Fruit fly (Drosophila melanogaster) whole organism, wandering third instar larva: ENCODE measurements around the gene CG43347.

ENCODE experiments used
- Abd-B ChIP-seq: fragments of >200 bp; optimal IDR thresholded peaks from 2 replicates; lab custom pipeline; 2017; ENCODE audit warnings: missing biosample characterization, missing genetic modification characterization
- CG9705 ChIP-seq: fragments of 200-800 bp; sonication (Bioruptor generic); optimal IDR thresholded peaks from 2 replicates; lab custom pipeline; 2018; ENCODE audit warnings: missing biosample characterization, mild to moderate bottlenecking, missing genetic modification characterization
- CrebA ChIP-seq: fragments of 200-800 bp; sonication (Bioruptor generic); optimal IDR thresholded peaks from 2 replicates; lab custom pipeline; 2016; ENCODE audit warnings: missing biosample characterization, mild to moderate bottlenecking, missing genetic modification characterization, borderline replicate concordance
- Dfd ChIP-seq: fragments of >200 bp; optimal IDR thresholded peaks from 2 replicates; lab custom pipeline; 2017; ENCODE audit warnings: missing biosample characterization, missing genetic modification characterization
- GATAd ChIP-seq: sonication (Bioruptor generic); optimal IDR thresholded peaks from 2 replicates; lab custom pipeline; 2016; ENCODE audit warnings: missing biosample characterization, missing genetic modification characterization
- HLH106 ChIP-seq: fragments of 200-800 bp; optimal IDR thresholded peaks from 3 replicates; lab custom pipeline; 2019; ENCODE audit warnings: missing biosample characterization, mild to moderate bottlenecking, missing genetic modification characterization, moderate library complexity
- Hnf4 ChIP-seq: fragments of 200-800 bp; sonication (Bioruptor generic); optimal IDR thresholded peaks from 2 replicates; lab custom pipeline; 2016; ENCODE audit warnings: missing biosample characterization, mild to moderate bottlenecking, missing genetic modification characterization
- Hr78 ChIP-seq: fragments of >200 bp; optimal IDR thresholded peaks from 2 replicates; lab custom pipeline; 2017; ENCODE audit warnings: missing biosample characterization, missing genetic modification characterization
- Hr83 ChIP-seq: fragments of 200-300 bp; sonication (Bioruptor generic); optimal IDR thresholded peaks from 2 replicates; lab custom pipeline; 2016; ENCODE audit warnings: missing biosample characterization, mild to moderate bottlenecking, missing genetic modification characterization, moderate library complexity; ENCODE audit not compliant: poor library complexity, severe bottlenecking
- Jra ChIP-seq: sonication (Bioruptor generic); optimal IDR thresholded peaks from 2 replicates; lab custom pipeline; 2016; ENCODE audit warnings: missing biosample characterization, missing genetic modification characterization
- Mio ChIP-seq: sonication (Bioruptor generic); optimal IDR thresholded peaks from 2 replicates; lab custom pipeline; 2016; ENCODE audit warnings: missing biosample characterization, missing genetic modification characterization
- N ChIP-seq: fragments of >200 bp; optimal IDR thresholded peaks from 2 replicates; lab custom pipeline; 2018; ENCODE audit warnings: missing biosample characterization, missing external identifiers, missing genetic modification characterization
- Rel ChIP-seq, 2 experiments: fragments of 200-800 bp; sonication (Bioruptor generic) in 1 of 2; optimal IDR thresholded peaks; 2 replicates in 1 of 2; 3 replicates in 1 of 2; lab custom pipeline; 2016 to 2019; ENCODE audit warnings: mild to moderate bottlenecking in 2 of 2, missing biosample characterization in 2 of 2, missing genetic modification characterization in 2 of 2, moderate library complexity in 1 of 2
- Vsx2 ChIP-seq: fragments of 200-300, 225-300 bp; sonication (Bioruptor generic); optimal IDR thresholded peaks from 2 replicates; lab custom pipeline; 2018; ENCODE audit warnings: missing biosample characterization, missing genetic modification characterization; ENCODE audit not compliant: partially characterized antibody
- br ChIP-seq: fragments of 200-800 bp; sonication (Bioruptor generic); optimal IDR thresholded peaks from 2 replicates; lab custom pipeline; 2016; ENCODE audit warnings: missing biosample characterization, missing genetic modification characterization
- dl ChIP-seq, 2 experiments: fragments of 175-275, 200-275 bp in 1 of 2; fragments of 200-275 bp in 1 of 2; sonication (Bioruptor generic); optimal IDR thresholded peaks; lab custom pipeline; 2018; ENCODE audit warnings: mild to moderate bottlenecking in 2 of 2, missing biosample characterization in 2 of 2, missing genetic modification characterization in 2 of 2, moderate library complexity in 2 of 2; ENCODE audit not compliant: partially characterized antibody in 2 of 2, insufficient read depth in 1 of 2
- dmrt93B ChIP-seq: fragments of 200-800 bp; sonication (Bioruptor generic); optimal IDR thresholded peaks from 2 replicates; lab custom pipeline; 2018; ENCODE audit warnings: missing biosample characterization, mild to moderate bottlenecking, missing genetic modification characterization
- ey ChIP-seq: fragments of 200-800 bp; sonication (Bioruptor generic); optimal IDR thresholded peaks from 2 replicates; lab custom pipeline; 2016; ENCODE audit warnings: missing biosample characterization, missing genetic modification characterization
- foxo ChIP-seq, 2 experiments: fragments of 200-800 bp; sonication (Bioruptor generic); optimal IDR thresholded peaks; 2 replicates in 1 of 2; 3 replicates in 1 of 2; lab custom pipeline; 2016 to 2017; ENCODE audit warnings: missing biosample characterization in 2 of 2, missing genetic modification characterization in 2 of 2
- fru ChIP-seq: fragments of 200-800 bp; sonication (Bioruptor generic); optimal IDR thresholded peaks from 3 replicates; lab custom pipeline; 2016; ENCODE audit warnings: missing biosample characterization, mild to moderate bottlenecking, missing genetic modification characterization
- h ChIP-seq: fragments of 200-800 bp; sonication (Bioruptor generic); optimal IDR thresholded peaks from 3 replicates; lab custom pipeline; 2016; ENCODE audit warnings: missing biosample characterization, mild to moderate bottlenecking, missing genetic modification characterization
- jim ChIP-seq: fragments of 175-275, 200-325 bp; sonication (Bioruptor generic); optimal IDR thresholded peaks from 2 replicates; lab custom pipeline; 2016; ENCODE audit warnings: missing biosample characterization, mild to moderate bottlenecking, missing genetic modification characterization
- psq ChIP-seq: fragments of 200-800 bp; sonication (Bioruptor generic); optimal IDR thresholded peaks from 3 replicates; lab custom pipeline; 2017; ENCODE audit warnings: missing biosample characterization, mild to moderate bottlenecking, missing genetic modification characterization, moderate library complexity
- rgr ChIP-seq: fragments of 200-800 bp; sonication (Bioruptor generic); optimal IDR thresholded peaks from 3 replicates; lab custom pipeline; 2016; ENCODE audit warnings: missing biosample characterization, mild to moderate bottlenecking, missing genetic modification characterization
- sv ChIP-seq: fragments of 200-800 bp; sonication (Bioruptor generic); optimal IDR thresholded peaks from 3 replicates; lab custom pipeline; 2016; ENCODE audit warnings: missing biosample characterization, missing genetic modification characterization
- tai ChIP-seq: sonication (Bioruptor generic); optimal IDR thresholded peaks from 2 replicates; lab custom pipeline; 2016; ENCODE audit warnings: missing biosample characterization, missing genetic modification characterization
- usp ChIP-seq: fragments of >200 bp; optimal IDR thresholded peaks from 2 replicates; lab custom pipeline; 2017; ENCODE audit warnings: missing biosample characterization, missing genetic modification characterization
- woc ChIP-seq: sonication (Bioruptor generic); optimal IDR thresholded peaks from 2 replicates; lab custom pipeline; 2016; ENCODE audit warnings: missing biosample characterization, mild to moderate bottlenecking, missing genetic modification characterization

CG43347 gene

DNA sequence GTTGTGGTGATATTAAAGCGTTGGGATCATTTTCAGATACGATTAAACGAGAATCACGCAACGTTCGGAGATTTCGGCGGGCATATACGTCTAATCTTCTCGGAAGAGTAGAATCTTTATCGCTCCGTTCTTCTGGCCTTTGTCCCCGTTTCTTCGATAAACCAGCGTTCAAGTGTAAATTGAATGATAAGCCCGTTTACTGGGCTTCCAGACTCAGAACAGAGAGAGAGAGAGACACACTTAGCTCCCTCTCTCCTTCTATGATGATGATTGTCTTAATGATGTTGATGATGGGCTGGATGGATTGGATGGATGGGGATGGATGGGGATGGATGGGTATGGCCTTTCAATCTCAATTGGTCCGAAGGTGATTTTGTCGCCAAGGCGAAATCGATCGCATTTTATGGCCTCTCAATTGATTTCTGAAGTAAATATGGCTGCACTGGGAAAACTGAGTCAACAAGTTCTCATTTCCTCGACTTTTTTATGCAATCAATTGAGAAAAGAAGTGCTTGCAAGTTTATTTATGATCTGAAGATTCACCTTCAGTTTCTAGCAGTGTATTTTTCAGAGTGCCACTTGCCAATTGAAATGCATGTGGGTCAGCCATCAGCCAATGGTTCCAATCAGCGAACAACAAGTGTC lies 39.4 kb downstream of the CG43347 start:
- no peak for TF ChIP-seq psq (GFP tag; lab: Kevin White, UChicago)
- TF ChIP-seq HLH106 (tag; lab: Kevin White, UChicago) = no peak
- TF ChIP-seq Dfd (GFP tag; lab: Kevin White, UChicago) = no peak
- no peak for TF ChIP-seq Abd-B (GFP tag; lab: Kevin White, UChicago)
- TF ChIP-seq tai (GFP tag; lab: Kevin White, UChicago) = no peak
- TF ChIP-seq Hr83 = no peak
- no peak for TF ChIP-seq dl (GFP tag; optimal IDR thresholded peaks at IDR 0.05; lab: Kevin White, UChicago; ENCODE audit: insufficient read depth in 1 of 2, partially characterized antibody in 2 of 2)
- no peak for TF ChIP-seq Rel (GFP tag; optimal IDR thresholded peaks at IDR 0.05; lab: Kevin White, UChicago)
- no peak for TF ChIP-seq Rel (tag; optimal IDR thresholded peaks at IDR 0.05; lab: Kevin White, UChicago)
- TF ChIP-seq N (GFP tag; lab: Kevin White, UChicago) = no peak
- TF ChIP-seq woc (GFP tag; lab: Kevin White, UChicago) = no peak

dm6 chrX:10579569-10579968 lies 40.4 kb downstream of the CG43347 start:
- TF ChIP-seq br (GFP tag; lab: Kevin White, UChicago) = no peak
- no peak for TF ChIP-seq Rel (GFP tag; optimal IDR thresholded peaks at IDR 0.05; lab: Kevin White, UChicago)
- TF ChIP-seq Rel (tag; optimal IDR thresholded peaks at IDR 0.05; lab: Kevin White, UChicago) = peak; percentile 53

DNA sequence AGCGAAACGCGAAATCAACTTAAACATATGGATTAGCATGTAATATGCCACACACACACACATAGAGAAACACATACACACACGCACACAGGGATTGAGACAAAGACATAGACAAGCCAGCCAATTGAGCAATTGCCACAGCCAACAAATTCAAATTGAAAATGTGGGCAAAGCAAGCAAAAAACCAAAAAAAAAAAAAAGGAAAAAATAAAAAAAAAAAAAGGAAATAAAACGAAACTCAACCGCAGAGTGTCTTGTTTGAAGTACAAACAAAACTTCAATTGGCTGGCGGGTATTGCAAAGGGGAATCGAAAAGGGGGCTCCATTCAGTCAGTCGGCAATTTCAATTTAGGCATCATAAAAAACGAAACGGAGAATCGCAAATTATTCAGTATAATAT lies 42.2 kb downstream of the CG43347 start:
- TF ChIP-seq Hnf4 (GFP tag; lab: Kevin White, UChicago) (no peak), HLH106 (tag; lab: Kevin White, UChicago) (no peak), Rel (GFP tag; optimal IDR thresholded peaks at IDR 0.05; lab: Kevin White, UChicago) (no peak), Rel (tag; optimal IDR thresholded peaks at IDR 0.05; lab: Kevin White, UChicago) (no peak), sv (no peak), dl (GFP tag; optimal IDR thresholded peaks at IDR 0.05; lab: Kevin White, UChicago; ENCODE audit: insufficient read depth in 1 of 2, partially characterized antibody in 2 of 2) (no peak), CG9705 (no peak), tai (GFP tag; lab: Kevin White, UChicago) (no peak), jim (no peak), ey (GFP tag; lab: Kevin White, UChicago) (no peak), Vsx2 (GFP tag; lab: Kevin White, UChicago) (no peak), Hr78 (no peak), br (GFP tag; lab: Kevin White, UChicago) (no peak), usp (no peak), N (GFP tag; lab: Kevin White, UChicago) (no peak), Abd-B (GFP tag; lab: Kevin White, UChicago) (no peak), CrebA (no peak), Hr83 (no peak), Mio (GFP tag; lab: Kevin White, UChicago) (no peak)

- TF ChIP-seq GATAd = no peak
- no peak for TF ChIP-seq Mio (GFP tag; lab: Kevin White, UChicago)
- no peak for TF ChIP-seq dmrt93B (GFP tag; lab: Kevin White, UChicago)
- TF ChIP-seq Hr83 = no peak
- TF ChIP-seq Jra (GFP tag; lab: Kevin White, UChicago) = no peak
Measured at dm6 chrX:10576993-10577392, 43.0 kb downstream of the CG43347 start.

DNA sequence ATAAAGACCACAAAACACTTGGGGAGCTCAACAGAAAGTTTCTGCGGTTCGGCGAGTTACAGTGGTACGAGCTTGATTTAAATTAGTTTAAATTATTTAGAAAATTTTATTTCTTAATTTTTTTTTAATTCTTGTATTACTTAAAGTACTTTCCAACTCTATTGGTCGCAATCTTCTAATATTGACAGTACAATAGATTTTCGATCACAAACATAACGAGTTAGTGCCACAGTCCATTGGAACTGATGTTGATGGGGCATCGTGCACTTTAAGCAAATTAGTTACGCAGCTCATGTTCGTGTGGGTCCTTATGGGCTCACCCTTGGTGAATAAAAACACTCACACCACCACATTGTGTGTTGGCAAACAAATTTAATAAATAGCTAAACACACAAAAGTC lies 46.4 kb downstream of the CG43347 start:
- TF ChIP-seq sv (peak; percentile 7), rgr (GFP tag; lab: Kevin White, UChicago) (peak; percentile 14), Hr83 (no peak), h (GFP tag; lab: Kevin White, UChicago) (peak; percentile 18), Vsx2 (GFP tag; lab: Kevin White, UChicago) (no peak), foxo (GFP tag; optimal IDR thresholded peaks at IDR 0.05; lab: Kevin White, UChicago) (peak in 1 of 2 experiments; percentile 5), psq (GFP tag; lab: Kevin White, UChicago) (peak; percentile 5), fru (GFP tag; lab: Kevin White, UChicago) (peak; percentile 27)
- TF ChIP-seq, all 38 proteins: peak for 6
